Fruit fly (Drosophila melanogaster) whole organism, adult: Measurements from ENCODE around the gene sgl.

Experiments
- Crg-1 ChIP-seq: fragments of 200-800 bp; sonication (Bioruptor generic); optimal IDR thresholded peaks from 2 replicates; lab custom pipeline; 2016; ENCODE audit warnings: missing biosample characterization, missing genetic modification characterization
- cnc ChIP-seq, 2 experiments: fragments of >200 bp; optimal IDR thresholded peaks; 2 replicates each; lab custom pipeline; 2017
- kay ChIP-seq: fragments of 200-800 bp; sonication (Bioruptor generic); peaks from one replicate; lab custom pipeline; 2016; ENCODE audit warnings: missing biosample characterization, missing genetic modification characterization, borderline replicate concordance
- ovo ChIP-seq: fragments of 200-800 bp; sonication (Bioruptor generic); optimal IDR thresholded peaks from 2 replicates; lab custom pipeline; 2016; ENCODE audit warnings: missing biosample characterization, missing genetic modification characterization

dm6 chr3L:6932626-6933025, 31.9 kb downstream of the sgl start, which contains the start of gene CG14820:
- no peak for TF ChIP-seq Crg-1
- TF ChIP-seq cnc (optimal IDR thresholded peaks at IDR 0.05; lab: Kevin White, UChicago): no peak
- TF ChIP-seq kay: no peak
- no peak for TF ChIP-seq ovo
